Worm (Caenorhabditis elegans) whole organism, L2 larva: ENCODE measurements around the gene srh-129.

Experiments used
- alr-1 ChIP-seq: fragments of 150-350 bp; optimal IDR thresholded peaks from 2 replicates; lab custom pipeline; 2014; ENCODE audit warnings: missing biosample characterization, missing genetic modification characterization
- aly-2 ChIP-seq: fragments of 150-350 bp; optimal IDR thresholded peaks from 2 replicates; lab custom pipeline; 2014; ENCODE audit warnings: missing biosample characterization, missing genetic modification characterization
- ama-1 ChIP-seq: fragments of 150-350 bp; optimal IDR thresholded peaks from 2 replicates; lab custom pipeline; 2018; ENCODE audit warnings: inconsistent platforms
- ceh-82 ChIP-seq: fragments of 150-350 bp; optimal IDR thresholded peaks from 2 replicates; lab custom pipeline; 2014; ENCODE audit warnings: missing biosample characterization, missing genetic modification characterization
- crh-2 ChIP-seq: sonication (generic microtip); optimal IDR thresholded peaks from 2 replicates; lab custom pipeline; 2017; ENCODE audit warnings: missing biosample characterization, missing genetic modification characterization
- lin-39 ChIP-seq: fragments of 150-350 bp; optimal IDR thresholded peaks from 2 replicates; lab custom pipeline; 2014; ENCODE audit warnings: missing biosample characterization, missing genetic modification reagents, missing genetic modification characterization
- lsy-2 ChIP-seq, 2 experiments: fragments of 150-350 bp in 1 of 2; sonication (generic microtip) in 1 of 2; optimal IDR thresholded peaks; 2 replicates each; lab custom pipeline; 2014 to 2017; ENCODE audit warnings: missing biosample characterization in 2 of 2, missing genetic modification characterization in 2 of 2
- nhr-77 ChIP-seq: fragments of 150-350 bp; optimal IDR thresholded peaks from 2 replicates; lab custom pipeline; 2014; ENCODE audit warnings: missing biosample characterization, missing genetic modification characterization
- peb-1 ChIP-seq: fragments of 150-350 bp; optimal IDR thresholded peaks from 2 replicates; lab custom pipeline; 2014; ENCODE audit warnings: missing biosample characterization, missing genetic modification characterization
- snpc-4 ChIP-seq: fragments of 150-350 bp; optimal IDR thresholded peaks from 2 replicates; lab custom pipeline; 2014; ENCODE audit warnings: missing biosample characterization, missing genetic modification characterization
- unc-62 ChIP-seq: fragments of 150-350 bp; optimal IDR thresholded peaks from 2 replicates; lab custom pipeline; 2014; ENCODE audit warnings: missing biosample characterization, missing genetic modification reagents, missing genetic modification characterization
- ztf-11 ChIP-seq: sonication (generic microtip); optimal IDR thresholded peaks from 2 replicates; lab custom pipeline; 2017; ENCODE audit warnings: missing biosample characterization, missing genetic modification characterization

- TF ChIP-seq aly-2 (no peak), ztf-11 (no peak), ceh-82 (tag; lab: Kevin White, UChicago) (no peak), unc-62 (GFP tag; lab: Kevin White, UChicago) (no peak), lin-39 (tag; lab: Kevin White, UChicago) (no peak), snpc-4 (tag; lab: Kevin White, UChicago) (no peak), peb-1 (tag; lab: Kevin White, UChicago) (no peak), ama-1 (no peak), crh-2 (no peak), nhr-77 (tag; lab: Kevin White, UChicago) (no peak), alr-1 (tag; lab: Kevin White, UChicago) (no peak), lsy-2 (tag; optimal IDR thresholded peaks at IDR 0.05; lab: Kevin White, UChicago) (no peak)
These were observed 856 bp upstream of the srh-129 start, which contains the start of gene F14F9.2 for ce11 chrV:5144541-5144940.
